Worm (Caenorhabditis elegans) whole organism, mixed stage, embryonic: ENCODE results near the gene C30H6.5.

Experiments
- blmp-1 ChIP-seq: fragments of 150-350 bp; optimal IDR thresholded peaks from 2 replicates; lab custom pipeline; 2014; ENCODE audit warnings: missing biosample characterization, missing genetic modification characterization
- elt-3 ChIP-seq: fragments of 150-350 bp; optimal IDR thresholded peaks from 2 replicates; lab custom pipeline; 2014; ENCODE audit warnings: missing biosample characterization, missing genetic modification characterization
- lsy-2 ChIP-seq: fragments of 150-350 bp; optimal IDR thresholded peaks from 2 replicates; lab custom pipeline; 2014; ENCODE audit warnings: missing biosample characterization, missing genetic modification characterization
- nhr-12 ChIP-seq: fragments of 150-350 bp; optimal IDR thresholded peaks from 2 replicates; lab custom pipeline; 2014; ENCODE audit warnings: missing biosample characterization, missing genetic modification characterization
- nhr-28 ChIP-seq: fragments of 150-350 bp; optimal IDR thresholded peaks from 2 replicates; lab custom pipeline; 2014; ENCODE audit warnings: missing biosample characterization, missing genetic modification characterization
- unc-62 ChIP-seq: fragments of 150-350 bp; optimal IDR thresholded peaks from 2 replicates; lab custom pipeline; 2014; ENCODE audit warnings: missing biosample characterization, missing genetic modification reagents, missing genetic modification characterization

DNA sequence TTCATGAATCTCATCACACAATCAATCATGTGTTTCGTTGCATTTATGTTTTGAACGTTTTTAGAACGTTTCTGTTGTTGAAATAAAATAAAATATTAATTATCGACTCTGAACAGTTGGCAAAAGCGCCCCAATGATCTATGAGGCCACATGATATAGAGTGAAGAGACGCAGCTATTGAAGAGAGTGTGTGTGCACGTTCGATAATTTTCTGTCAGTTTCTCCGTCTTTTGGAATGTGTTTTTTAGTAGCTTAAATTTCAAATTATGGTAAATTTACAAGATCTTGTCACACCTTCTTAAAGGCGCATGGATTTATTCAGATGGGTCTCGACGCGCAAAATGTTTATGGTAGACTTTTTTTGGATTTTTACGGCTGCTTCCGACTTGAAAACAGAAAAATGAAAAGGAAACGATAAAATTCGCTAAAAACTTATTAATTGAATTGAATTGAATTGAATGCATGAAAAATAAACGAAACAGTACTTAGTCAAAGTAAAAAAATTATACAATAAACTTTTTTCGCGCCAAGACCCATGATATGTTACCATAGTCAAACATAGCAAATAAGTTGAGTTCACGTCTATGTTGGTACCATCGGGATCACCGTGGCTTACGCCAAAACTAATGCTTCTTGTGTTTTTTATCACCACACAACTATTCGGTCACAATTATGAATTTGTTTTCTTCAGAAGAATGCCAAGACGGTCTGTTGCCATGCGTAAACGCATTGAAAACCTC lies 37.9 kb upstream of the C30H6.5 start, which contains the start of gene C49C3.15:
- TF ChIP-seq unc-62 (GFP tag; lab: Kevin White, UChicago) = peak; percentile 35
- TF ChIP-seq nhr-12 = no peak
- no peak for TF ChIP-seq elt-3 (tag; lab: Kevin White, UChicago)
- no peak for TF ChIP-seq blmp-1 (tag; lab: Kevin White, UChicago)
- TF ChIP-seq lsy-2 (tag; lab: Kevin White, UChicago) = no peak
- TF ChIP-seq nhr-28 = no peak
